Fruit fly (Drosophila melanogaster): ENCODE results near the gene CG42450.

CG42450 gene

DNA sequence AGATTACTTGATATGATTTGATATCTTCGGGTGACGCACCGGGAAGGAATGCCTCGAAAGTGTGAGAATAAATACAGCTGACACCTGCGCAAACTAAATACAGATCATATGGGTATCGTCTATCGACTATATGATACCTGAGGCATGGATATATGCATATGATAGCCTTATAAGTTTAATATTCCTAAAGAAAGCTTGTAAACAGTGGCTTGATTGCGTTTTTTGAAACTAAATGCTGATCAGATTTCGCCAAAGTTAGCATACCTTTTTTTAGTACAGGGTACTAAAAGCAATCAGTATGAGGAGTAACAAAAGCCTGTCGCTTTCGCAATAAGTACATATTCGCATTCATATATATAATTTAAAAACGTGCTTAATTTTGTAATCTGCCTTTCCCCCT lies 21.3 kb downstream of the CG42450 start (continued):
- TF ChIP-seq CG10979 (tag; optimal IDR thresholded peaks at IDR 0.05) (peak; percentile 13), kay (GFP tag; optimal IDR thresholded peaks at IDR 0.05) (no peak), al (GFP tag; IDR thresholded peaks at IDR 0.05) (no peak), Ets65A (GFP tag) (peak; percentile 71), CG10321 (GFP tag; IDR thresholded peaks at IDR 0.05) (no peak), Gsc (GFP tag; IDR thresholded peaks at IDR 0.05) (no peak), ttk (GFP tag; IDR thresholded peaks at IDR 0.05) (peak; percentile 56), cg (GFP tag; optimal IDR thresholded peaks at IDR 0.05) (no peak), sisA (GFP tag; IDR thresholded peaks at IDR 0.05) (peak; percentile 32; the same call in 1 of the 2 replicates), ranshi (GFP tag; IDR thresholded peaks at IDR 0.05) (peak; percentile 56; the same call in 1 of the 2 replicates), ind (GFP tag; optimal IDR thresholded peaks at IDR 0.05) (peak; percentile 36), az2 (GFP tag; optimal IDR thresholded peaks at IDR 0.05) (no peak), CG17612 (GFP tag; IDR thresholded peaks at IDR 0.05) (no peak), bowl (GFP tag; IDR thresholded peaks at IDR 0.05) (no peak), chif (GFP tag; optimal IDR thresholded peaks at IDR 0.05) (no peak), fd96Cb (tag; optimal IDR thresholded peaks at IDR 0.05) (peak; percentile 26), Bgb (GFP tag; IDR thresholded peaks at IDR 0.05; ENCODE audit: partially characterized antibody) (no peak), CG7839 (tag; optimal IDR thresholded peaks at IDR 0.05) (peak; percentile 44), Rfx (GFP tag; IDR thresholded peaks at IDR 0.05) (0 out of 2 replicates have a peak, but pooled peaks have one; percentile 22), bigmax (GFP tag; optimal IDR thresholded peaks at IDR 0.05) (no peak), CG11456 (GFP tag; IDR thresholded peaks at IDR 0.05) (0 out of 3 replicates have a peak, but pooled peaks have one; percentile 50), CG3163 (GFP tag; optimal IDR thresholded peaks at IDR 0.05) (no peak), Awh (GFP tag; IDR thresholded peaks at IDR 0.05) (no peak), CG10543 (GFP tag; optimal IDR thresholded peaks at IDR 0.05) (no peak), Kr (GFP tag; optimal IDR thresholded peaks at IDR 0.05) (no peak), CG6272 (GFP tag; IDR thresholded peaks at IDR 0.05) (no peak), ATbp (GFP tag; optimal IDR thresholded peaks at IDR 0.05) (no peak), CG4282 (GFP tag; optimal IDR thresholded peaks at IDR 0.05) (no peak), CoRest (tag; optimal IDR thresholded peaks at IDR 0.05) (no peak), CG13775 (GFP tag; optimal IDR thresholded peaks at IDR 0.05) (no peak), CG10267 (tag; optimal IDR thresholded peaks at IDR 0.05) (peak; percentile 6), CG9437 (GFP tag; optimal IDR thresholded peaks at IDR 0.05) (no peak), Scr (GFP tag; IDR thresholded peaks at IDR 0.05; ENCODE audit: partially characterized antibody) (no peak), CG4424 (GFP tag; optimal IDR thresholded peaks at IDR 0.05) (no peak), hkb (optimal IDR thresholded peaks at IDR 0.05) (no peak), hkb (GFP tag; IDR thresholded peaks at IDR 0.05) (peak; percentile 47), CG18262 (tag; optimal IDR thresholded peaks at IDR 0.05) (peak; percentile 1), klu (GFP tag; IDR thresholded peaks at IDR 0.05) (no peak), bab2 (GFP tag; optimal IDR thresholded peaks at IDR 0.05) (no peak), D19B (GFP tag; optimal IDR thresholded peaks at IDR 0.05) (peak; percentile 87), prd (optimal IDR thresholded peaks at IDR 0.05) (no peak), prd (GFP tag; IDR thresholded peaks at IDR 0.05) (peak; percentile 77), CG11695 (GFP tag; IDR thresholded peaks at IDR 0.05) (peak; percentile 48; the same call in 1 of the 3 replicates), mld (GFP tag; IDR thresholded peaks at IDR 0.05; ENCODE audit: partially characterized antibody) (no peak), NK7.1 (GFP tag; optimal IDR thresholded peaks at IDR 0.05) (no peak), dati (GFP tag; IDR thresholded peaks at IDR 0.05) (no peak), CG7963 (GFP tag; IDR thresholded peaks at IDR 0.05; ENCODE audit: partially characterized antibody) (no peak), MESR4 (GFP tag; optimal IDR thresholded peaks at IDR 0.05) (no peak), CG34422 (GFP tag; IDR thresholded peaks at IDR 0.05) (peak; percentile 78; the same call in 2 of the 3 replicates), CG12155 (GFP tag; optimal IDR thresholded peaks at IDR 0.05) (no peak), gfzf (GFP tag; optimal IDR thresholded peaks at IDR 0.05) (no peak), sens (GFP tag) (peak; percentile 82), Deaf1 (tag; optimal IDR thresholded peaks at IDR 0.05) (no peak)
